Worm (Caenorhabditis elegans): ENCODE results near the gene T25B9.9.

T25B9.9 gene

ce11 chrIV:10781346-10781745 lies 11.9 kb downstream of the T25B9.9 start:
- TF ChIP-seq blmp-1 (tag; optimal IDR thresholded peaks at IDR 0.05): no peak
- no peak for TF ChIP-seq pha-4 (tag; optimal IDR thresholded peaks at IDR 0.05)
- TF ChIP-seq ham-2 (GFP tag; optimal IDR thresholded peaks at IDR 0.05): no peak
- no peak for TF ChIP-seq drap-1 (GFP tag; optimal IDR thresholded peaks at IDR 0.05)
- no peak for TF ChIP-seq sptf-1 (tag; optimal IDR thresholded peaks at IDR 0.05)
- TF ChIP-seq nhr-76 (tag; optimal IDR thresholded peaks at IDR 0.05): no peak
- TF ChIP-seq M03D4.4 (tag; optimal IDR thresholded peaks at IDR 0.05): no peak
- TF ChIP-seq lsy-2 (tag; optimal IDR thresholded peaks at IDR 0.05): no peak
- no peak for TF ChIP-seq ceh-83 (GFP tag; optimal IDR thresholded peaks at IDR 0.05)

DNA sequence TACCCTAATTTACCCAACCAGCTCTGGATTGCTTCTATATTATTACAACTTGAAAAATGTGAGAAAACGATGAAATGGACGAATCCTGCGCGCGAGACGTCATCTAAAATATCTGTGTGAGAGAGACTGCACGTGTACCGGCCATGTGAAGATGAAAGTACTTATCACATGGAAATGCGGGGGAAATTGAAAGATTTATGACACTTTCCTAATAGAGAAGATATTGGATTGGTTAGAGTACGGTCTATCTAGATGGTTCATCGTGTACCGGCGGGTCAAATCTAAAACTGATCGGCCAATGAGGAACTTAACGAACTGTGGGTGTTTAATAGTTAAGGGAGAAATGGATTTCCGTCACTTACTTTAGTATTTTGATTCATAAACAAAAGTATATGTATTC lies 12.6 kb downstream of the T25B9.9 start:
- TF ChIP-seq ham-2 (GFP tag; optimal IDR thresholded peaks at IDR 0.05): no peak
- no peak for TF ChIP-seq mab-5 (tag; optimal IDR thresholded peaks at IDR 0.05)
- TF ChIP-seq zip-8 (tag; optimal IDR thresholded peaks at IDR 0.05): no peak
- no peak for TF ChIP-seq nhr-2 (tag; optimal IDR thresholded peaks at IDR 0.05)
- no peak for TF ChIP-seq mls-2 (tag; optimal IDR thresholded peaks at IDR 0.05)
- TF ChIP-seq lin-32 (GFP tag; optimal IDR thresholded peaks at IDR 0.05): no peak
- no peak for TF ChIP-seq lsy-2 (tag; optimal IDR thresholded peaks at IDR 0.05)
- TF ChIP-seq M03D4.4 (tag; optimal IDR thresholded peaks at IDR 0.05): no peak
- TF ChIP-seq lin-13 (tag; optimal IDR thresholded peaks at IDR 0.05): no peak
- no peak for TF ChIP-seq elt-3 (tag; optimal IDR thresholded peaks at IDR 0.05)
- no peak for TF ChIP-seq ceh-83 (GFP tag; optimal IDR thresholded peaks at IDR 0.05)
- no peak for TF ChIP-seq ces-1 (GFP tag; optimal IDR thresholded peaks at IDR 0.05)
- TF ChIP-seq drap-1 (GFP tag; optimal IDR thresholded peaks at IDR 0.05): no peak
- TF ChIP-seq elt-1 (tag; optimal IDR thresholded peaks at IDR 0.05; ENCODE audit: borderline replicate concordance, insufficient read depth): no peak
- TF ChIP-seq unc-62 (GFP tag; optimal IDR thresholded peaks at IDR 0.05): no peak
- TF ChIP-seq nhr-28 (tag; optimal IDR thresholded peaks at IDR 0.05): no peak
- no peak for TF ChIP-seq nhr-237 (tag; optimal IDR thresholded peaks at IDR 0.05)
- TF ChIP-seq ztf-11 (tag; optimal IDR thresholded peaks at IDR 0.05): no peak
- no peak for TF ChIP-seq snpc-4 (tag; optimal IDR thresholded peaks at IDR 0.05)
- no peak for TF ChIP-seq ceh-39 (tag; optimal IDR thresholded peaks at IDR 0.05)

- TF ChIP-seq unc-39 (tag; optimal IDR thresholded peaks at IDR 0.05) (no peak), sem-2 (GFP tag; optimal IDR thresholded peaks at IDR 0.05) (no peak), unc-62 (GFP tag; optimal IDR thresholded peaks at IDR 0.05) (no peak), ham-2 (GFP tag; optimal IDR thresholded peaks at IDR 0.05) (no peak), sptf-1 (tag; optimal IDR thresholded peaks at IDR 0.05) (no peak), tbx-8 (GFP tag; optimal IDR thresholded peaks at IDR 0.05) (no peak), drap-1 (GFP tag; optimal IDR thresholded peaks at IDR 0.05) (no peak), lin-13 (tag; optimal IDR thresholded peaks at IDR 0.05) (no peak), unc-120 (tag; optimal IDR thresholded peaks at IDR 0.05; ENCODE audit: poor library complexity, severe bottlenecking) (no peak), mep-1 (tag; optimal IDR thresholded peaks at IDR 0.05) (no peak), mab-5 (tag; optimal IDR thresholded peaks at IDR 0.05) (no peak)
Observed at ce11 chrIV:10784085-10784484, 14.6 kb downstream of the T25B9.9 start.

ce11 chrIV:10786731-10787130 lies 17.3 kb downstream of the T25B9.9 start, which contains the start of gene srd-7:
Gene srd-7, minus strand, starts transcription at chrIV:10786831.
- TF ChIP-seq unc-39 (tag; optimal IDR thresholded peaks at IDR 0.05) (no peak), ceh-83 (GFP tag; optimal IDR thresholded peaks at IDR 0.05) (no peak), lin-13 (tag; optimal IDR thresholded peaks at IDR 0.05) (no peak), unc-120 (tag; optimal IDR thresholded peaks at IDR 0.05; ENCODE audit: poor library complexity, severe bottlenecking) (no peak), nhr-12 (tag; optimal IDR thresholded peaks at IDR 0.05) (no peak), sptf-1 (tag; optimal IDR thresholded peaks at IDR 0.05) (no peak), lsy-2 (tag; optimal IDR thresholded peaks at IDR 0.05) (no peak), hlh-1 (tag; optimal IDR thresholded peaks at IDR 0.05) (no peak)

ce11 chrIV:10790353-10790752 lies 20.9 kb downstream of the T25B9.9 start, which contains the start of gene pept-2:
Gene pept-2, plus strand, starts transcription at chrIV:10790653.
- no peak for TF ChIP-seq tbx-8 (GFP tag; optimal IDR thresholded peaks at IDR 0.05)
- TF ChIP-seq unc-39 (tag; optimal IDR thresholded peaks at IDR 0.05): no peak
- TF ChIP-seq blmp-1 (tag; optimal IDR thresholded peaks at IDR 0.05): no peak
- TF ChIP-seq elt-1 (tag; optimal IDR thresholded peaks at IDR 0.05; ENCODE audit: borderline replicate concordance, insufficient read depth): no peak
- no peak for TF ChIP-seq pha-4 (tag; optimal IDR thresholded peaks at IDR 0.05)
- no peak for TF ChIP-seq sptf-1 (tag; optimal IDR thresholded peaks at IDR 0.05)
- no peak for TF ChIP-seq ces-1 (GFP tag; optimal IDR thresholded peaks at IDR 0.05)
- no peak for TF ChIP-seq mep-1 (tag; optimal IDR thresholded peaks at IDR 0.05)
- no peak for TF ChIP-seq M03D4.4 (tag; optimal IDR thresholded peaks at IDR 0.05)
- TF ChIP-seq sem-2 (GFP tag; optimal IDR thresholded peaks at IDR 0.05): no peak
- TF ChIP-seq snpc-4 (tag; optimal IDR thresholded peaks at IDR 0.05): no peak
- TF ChIP-seq unc-62 (GFP tag; optimal IDR thresholded peaks at IDR 0.05): no peak
- no peak for TF ChIP-seq ham-2 (GFP tag; optimal IDR thresholded peaks at IDR 0.05)

Data from whole organism, mixed stage, embryonic.